Fruit fly (Drosophila melanogaster) whole organism, embryonic: ENCODE measurements around the gene CG42536.

ENCODE experiments used
- Ada2b ChIP-seq: fragments of 200-800 bp; sonication (Bioruptor generic); IDR thresholded peaks from 2 replicates; pipeline ENCODE4 v1.3.6; 2022; ENCODE audit warnings: missing biosample characterization, missing genetic modification characterization
- Atf6 ChIP-seq: fragments of 200-800 bp; sonication (Bioruptor generic); IDR thresholded peaks from 2 replicates; pipeline ENCODE4 v1.3.6; 2022; ENCODE audit warnings: missing biosample characterization, missing genetic modification characterization
- CG11085 ChIP-seq: fragments of 200-800 bp; sonication (Bioruptor generic); IDR thresholded peaks from 2 replicates; pipeline ENCODE4 v1.3.6; 2022; ENCODE audit warnings: missing biosample characterization, missing genetic modification characterization
- CG11398 ChIP-seq: fragments of 200-800 bp; sonication (Bioruptor generic); optimal IDR thresholded peaks from 2 replicates; lab custom pipeline; 2016; ENCODE audit warnings: missing biosample characterization, missing genetic modification characterization
- CG11456 ChIP-seq: fragments of 200-800 bp; sonication (Bioruptor generic); IDR thresholded peaks from 3 replicates; pipeline ENCODE4 v1.3.6; 2022; ENCODE audit warnings: missing biosample characterization, missing genetic modification characterization
- CG13424 ChIP-seq: fragments of 200-800 bp; sonication (Bioruptor generic); optimal IDR thresholded peaks from 2 replicates; lab custom pipeline; 2019; ENCODE audit warnings: missing biosample characterization, mild to moderate bottlenecking, missing genetic modification characterization, moderate library complexity
- CG14710 ChIP-seq: fragments of 200-800 bp; sonication (Bioruptor generic); optimal IDR thresholded peaks from 3 replicates; lab custom pipeline; 2019; ENCODE audit warnings: missing biosample characterization, mild to moderate bottlenecking, missing genetic modification characterization, moderate library complexity
- CG1602 ChIP-seq: fragments of 200-800 bp; sonication (Bioruptor generic); optimal IDR thresholded peaks from 3 replicates; lab custom pipeline; 2016; ENCODE audit warnings: missing biosample characterization, missing genetic modification characterization
- CG1603 ChIP-seq: fragments of 200-800 bp; sonication (Bioruptor generic); optimal IDR thresholded peaks from 2 replicates; lab custom pipeline; 2019; ENCODE audit warnings: missing biosample characterization, mild to moderate bottlenecking, missing genetic modification characterization, moderate library complexity
- CG17385 ChIP-seq: fragments of 200-800 bp; sonication (Bioruptor generic); optimal IDR thresholded peaks from 3 replicates; lab custom pipeline; 2018; ENCODE audit warnings: missing biosample characterization, mild to moderate bottlenecking, missing genetic modification characterization
- CG18262 ChIP-seq: fragments of 200-800 bp; optimal IDR thresholded peaks from 3 replicates; lab custom pipeline; 2019; ENCODE audit warnings: missing biosample characterization, mild to moderate bottlenecking, missing genetic modification characterization, moderate library complexity
- CG2202 ChIP-seq: fragments of 200-800 bp; sonication (Bioruptor generic); optimal IDR thresholded peaks from 2 replicates; lab custom pipeline; 2018; ENCODE audit warnings: missing biosample characterization, mild to moderate bottlenecking, missing genetic modification characterization
- CG31365 ChIP-seq: fragments of 200-800 bp; sonication (Bioruptor generic); optimal IDR thresholded peaks from 2 replicates; lab custom pipeline; 2018; ENCODE audit warnings: missing biosample characterization, mild to moderate bottlenecking, missing genetic modification characterization
- CG31441 ChIP-seq: fragments of 200-800 bp; sonication (Bioruptor generic); IDR thresholded peaks from 2 replicates; pipeline ENCODE4 v1.3.6; 2022; ENCODE audit warnings: missing biosample characterization, missing genetic modification characterization
- CG32532 ChIP-seq: fragments of 200-800 bp; sonication (Bioruptor generic); IDR thresholded peaks from 2 replicates; pipeline ENCODE4 v1.3.6; 2022; ENCODE audit warnings: missing biosample characterization, missing genetic modification characterization
- CG32772 ChIP-seq: fragments of 200-800 bp; sonication (Bioruptor generic); IDR thresholded peaks from 2 replicates; pipeline ENCODE4 v1.3.6; 2022; ENCODE audit warnings: missing biosample characterization, missing genetic modification characterization
- CG3838 ChIP-seq: fragments of 200-800 bp; sonication (Bioruptor generic); optimal IDR thresholded peaks from 3 replicates; lab custom pipeline; 2016; ENCODE audit warnings: missing biosample characterization, missing genetic modification characterization
- CG5953 ChIP-seq: fragments of 200-800 bp; sonication (Bioruptor generic); IDR thresholded peaks from 2 replicates; pipeline ENCODE4 v1.3.6; 2022; ENCODE audit warnings: missing biosample characterization, missing genetic modification characterization
- CG6175 ChIP-seq: fragments of 200-800 bp; sonication (Bioruptor generic); IDR thresholded peaks from 3 replicates; pipeline ENCODE4 v1.3.6; 2022; ENCODE audit warnings: missing biosample characterization, missing genetic modification characterization
- CG6254 ChIP-seq: fragments of 200-800 bp; sonication (Bioruptor generic); optimal IDR thresholded peaks from 3 replicates; lab custom pipeline; 2017; ENCODE audit warnings: mild to moderate bottlenecking, missing biosample characterization, missing genetic modification reagents, missing genetic modification characterization
- CG6272 ChIP-seq: fragments of 200-800 bp; sonication (Bioruptor generic); IDR thresholded peaks from 2 replicates; pipeline ENCODE4 v1.3.6; 2022; ENCODE audit warnings: missing biosample characterization, missing genetic modification characterization
- CG6813 ChIP-seq: fragments of 200-800 bp; sonication (Bioruptor generic); optimal IDR thresholded peaks from 2 replicates; lab custom pipeline; 2017; ENCODE audit warnings: missing biosample characterization, missing genetic modification characterization, mild to moderate bottlenecking, moderate library complexity, missing genetic modification reagents
- CG7928 ChIP-seq: fragments of 200-800 bp; sonication (Bioruptor generic); optimal IDR thresholded peaks from 2 replicates; lab custom pipeline; 2017; ENCODE audit warnings: missing biosample characterization, mild to moderate bottlenecking, missing genetic modification characterization
- CG8281 ChIP-seq: fragments of 200-800 bp; sonication (Bioruptor generic); optimal IDR thresholded peaks from 2 replicates; lab custom pipeline; 2018; ENCODE audit warnings: missing biosample characterization, mild to moderate bottlenecking, missing genetic modification characterization, moderate library complexity
- CG9932 ChIP-seq: fragments of 200-800 bp; sonication (Bioruptor generic); IDR thresholded peaks from 2 replicates; pipeline ENCODE4 v1.3.6; 2022; ENCODE audit warnings: missing biosample characterization, missing genetic modification characterization
- Fer1 ChIP-seq: fragments of 200-800 bp; sonication (Bioruptor generic); optimal IDR thresholded peaks from 2 replicates; lab custom pipeline; 2017; ENCODE audit warnings: missing biosample characterization, mild to moderate bottlenecking, missing genetic modification characterization
- Fer3 ChIP-seq: fragments of 200-800 bp; sonication (Bioruptor generic); optimal IDR thresholded peaks from 2 replicates; lab custom pipeline; 2018; ENCODE audit warnings: missing biosample characterization, mild to moderate bottlenecking, missing genetic modification characterization, moderate library complexity
- HmgZ ChIP-seq: fragments of 200-800 bp; sonication (Bioruptor generic); optimal IDR thresholded peaks from 2 replicates; lab custom pipeline; 2018; ENCODE audit warnings: missing biosample characterization, mild to moderate bottlenecking, missing genetic modification characterization
- Hr3 ChIP-seq: fragments of 200-800 bp; sonication (Bioruptor generic); optimal IDR thresholded peaks from 3 replicates; lab custom pipeline; 2016; ENCODE audit warnings: missing biosample characterization, missing genetic modification characterization
- NfI ChIP-seq: fragments of 200-800 bp; sonication (Bioruptor generic); optimal IDR thresholded peaks from 3 replicates; lab custom pipeline; 2018; ENCODE audit warnings: missing biosample characterization, mild to moderate bottlenecking, missing genetic modification characterization, moderate library complexity
- Sin3A ChIP-seq: fragments of >200 bp; optimal IDR thresholded peaks from 2 replicates; lab custom pipeline; 2018
- Spps ChIP-seq: fragments of 200-800 bp; sonication (Bioruptor generic); optimal IDR thresholded peaks from 2 replicates; lab custom pipeline; 2018; ENCODE audit warnings: missing biosample characterization, mild to moderate bottlenecking, missing genetic modification characterization
- cad ChIP-seq: fragments of >200 bp; optimal IDR thresholded peaks from 2 replicates; lab custom pipeline; 2017; ENCODE audit warnings: missing biosample characterization, missing genetic modification characterization
- cg ChIP-seq: fragments of 200-800 bp; sonication (Bioruptor generic); optimal IDR thresholded peaks from 3 replicates; lab custom pipeline; 2019; ENCODE audit warnings: missing biosample characterization, mild to moderate bottlenecking, missing genetic modification characterization, moderate library complexity
- chm ChIP-seq: fragments of 200-800 bp; sonication (Bioruptor generic); IDR thresholded peaks from 2 replicates; pipeline ENCODE4 v1.3.6; 2022; ENCODE audit warnings: missing biosample characterization, missing genetic modification characterization
- disco-r ChIP-seq: fragments of 200-800 bp; sonication (Bioruptor generic); optimal IDR thresholded peaks from 2 replicates; lab custom pipeline; 2016; ENCODE audit warnings: missing biosample characterization, missing genetic modification characterization
- dpn ChIP-seq, 2 experiments: fragments of 200-800 bp; sonication (Bioruptor generic); optimal IDR thresholded peaks; 3 replicates each; lab custom pipeline; 2016; ENCODE audit warnings: missing biosample characterization in 2 of 2, missing genetic modification characterization in 2 of 2
- ems ChIP-seq: fragments of 200-800 bp; sonication (Bioruptor generic); optimal IDR thresholded peaks from 3 replicates; lab custom pipeline; 2016; ENCODE audit warnings: missing biosample characterization, missing genetic modification characterization
- gfzf ChIP-seq: fragments of 200-800 bp; sonication (Bioruptor generic); optimal IDR thresholded peaks from 2 replicates; lab custom pipeline; 2016; ENCODE audit warnings: missing biosample characterization, mild to moderate bottlenecking, missing genetic modification characterization, moderate library complexity
- gro ChIP-seq: fragments of 200-800 bp; sonication (Bioruptor generic); optimal IDR thresholded peaks from 2 replicates; lab custom pipeline; 2016; ENCODE audit warnings: missing biosample characterization, missing genetic modification characterization
- lab ChIP-seq: fragments of 200-800 bp; sonication (Bioruptor generic); optimal IDR thresholded peaks from 3 replicates; lab custom pipeline; 2017; ENCODE audit warnings: missing biosample characterization, missing genetic modification characterization, mild to moderate bottlenecking, moderate library complexity, missing genetic modification reagents
- prd ChIP-seq, 3 experiments: fragments of >200 bp in 2 of 3; fragments of 200-800 bp in 1 of 3; sonication (Bioruptor generic) in 1 of 3; optimal IDR thresholded peaks in 2 of 3; IDR thresholded peaks in 1 of 3; 2 replicates in 2 of 3; 3 replicates in 1 of 3; pipeline versions ENCODE4 v1.3.6 to Lab custom; 2017 to 2022; ENCODE audit warnings: missing biosample characterization in 1 of 3, missing genetic modification characterization in 1 of 3
- pzg ChIP-seq: fragments of 200-800 bp; sonication (Bioruptor generic); optimal IDR thresholded peaks from 3 replicates; lab custom pipeline; 2018; ENCODE audit warnings: missing biosample characterization, mild to moderate bottlenecking, missing genetic modification characterization, moderate library complexity
- sc ChIP-seq, 3 experiments: fragments of >200 bp in 2 of 3; fragments of 200-800 bp in 1 of 3; sonication (Bioruptor generic) in 1 of 3; optimal IDR thresholded peaks; 2 replicates in 2 of 3; 3 replicates in 1 of 3; lab custom pipeline; 2017; ENCODE audit warnings: mild to moderate bottlenecking in 1 of 3, missing biosample characterization in 1 of 3, missing genetic modification characterization in 1 of 3, missing genetic modification reagents in 1 of 3
- sd ChIP-seq: fragments of 200-800 bp; sonication (Bioruptor generic); optimal IDR thresholded peaks from 3 replicates; lab custom pipeline; 2018; ENCODE audit warnings: missing biosample characterization, mild to moderate bottlenecking, missing genetic modification characterization, moderate library complexity
- sisA ChIP-seq: fragments of 200-800 bp; sonication (Bioruptor generic); IDR thresholded peaks from 2 replicates; pipeline ENCODE4 v1.3.6; 2022; ENCODE audit warnings: missing biosample characterization, missing genetic modification characterization
- tap ChIP-seq: fragments of 200-800 bp; optimal IDR thresholded peaks from 3 replicates; lab custom pipeline; 2019; ENCODE audit warnings: missing biosample characterization, mild to moderate bottlenecking, missing genetic modification characterization, moderate library complexity
- unpg ChIP-seq: fragments of 200-800 bp; sonication (Bioruptor generic); optimal IDR thresholded peaks from 3 replicates; lab custom pipeline; 2018; ENCODE audit warnings: missing biosample characterization, mild to moderate bottlenecking, missing genetic modification characterization, moderate library complexity
- yki ChIP-seq: fragments of >200 bp; optimal IDR thresholded peaks from 3 replicates; lab custom pipeline; 2018

CG42536 gene

dm6 chr3L:10665433-10666150, 35.7 kb upstream of the CG42536 start (continued):
- TF ChIP-seq sc (optimal IDR thresholded peaks at IDR 0.05; lab: Kevin White, UChicago) (no peak), sc (GFP tag; optimal IDR thresholded peaks at IDR 0.05; lab: Kevin White, UChicago) (peak; percentile 95), CG1603 (tag; lab: Kevin White, UChicago) (peak; percentile 91), Atf6 (GFP tag; lab: Robert Waterston, UW) (peak; percentile 92), CG6175 (GFP tag; lab: Robert Waterston, UW) (peak; percentile 77; the same call in 2 of the 3 replicates), CG5953 (GFP tag; lab: Robert Waterston, UW) (peak; percentile 65), Ada2b (GFP tag; lab: Robert Waterston, UW) (peak; percentile 84), CG9932 (GFP tag; lab: Robert Waterston, UW) (peak; percentile 79), NfI (peak; percentile 97), prd (optimal IDR thresholded peaks at IDR 0.05; lab: Kevin White, UChicago) (no peak), prd (GFP tag; IDR thresholded peaks at IDR 0.05; lab: Robert Waterston, UW) (peak; percentile 94), gro (GFP tag; lab: Kevin White, UChicago) (peak; percentile 81), Spps (tag; lab: Kevin White, UChicago) (peak; percentile 97), CG11085 (GFP tag; lab: Robert Waterston, UW) (no peak; the same call in none of the 2 replicates), cg (GFP tag; lab: Kevin White, UChicago) (peak; percentile 94), sisA (GFP tag; lab: Robert Waterston, UW) (peak; percentile 92), Fer3 (tag; lab: Kevin White, UChicago) (peak; percentile 95), HmgZ (peak; percentile 97), dpn (GFP tag; optimal IDR thresholded peaks at IDR 0.05; lab: Kevin White, UChicago) (peak; percentile 86 to 95), Fer1 (GFP tag; lab: Kevin White, UChicago) (peak; percentile 97), CG31365 (tag; lab: Kevin White, UChicago) (peak; percentile 80), yki (peak; percentile 58), lab (GFP tag; lab: Kevin White, UChicago) (peak; percentile 96), disco-r (GFP tag; lab: Kevin White, UChicago) (peak; percentile 75), Sin3A (lab: Kevin White, UChicago) (no peak), CG32772 (GFP tag; lab: Robert Waterston, UW) (peak; percentile 90), cad (GFP tag; lab: Kevin White, UChicago) (no peak), CG2202 (tag; lab: Kevin White, UChicago) (peak; percentile 96), CG6272 (GFP tag; lab: Robert Waterston, UW) (peak; percentile 74), CG11398 (GFP tag; lab: Kevin White, UChicago) (peak; percentile 66), ems (peak; percentile 95), unpg (GFP tag; lab: Kevin White, UChicago) (peak; percentile 97), CG3838 (GFP tag; lab: Kevin White, UChicago) (peak; percentile 76), CG32532 (GFP tag; lab: Robert Waterston, UW) (peak; percentile 91), CG17385 (GFP tag; lab: Kevin White, UChicago) (peak; percentile 96), CG13424 (tag; lab: Kevin White, UChicago) (peak; percentile 99), CG1602 (GFP tag; lab: Kevin White, UChicago) (peak; percentile 96), chm (GFP tag; lab: Robert Waterston, UW) (peak; percentile 88), CG11456 (GFP tag; lab: Robert Waterston, UW) (peak; percentile 81), CG18262 (tag; lab: Kevin White, UChicago) (peak; percentile 100), Hr3 (GFP tag; lab: Kevin White, UChicago) (peak; percentile 96), CG14710 (tag; lab: Kevin White, UChicago) (peak; percentile 98), gfzf (GFP tag; lab: Kevin White, UChicago) (no peak), sd (peak; percentile 89), CG6813 (GFP tag; lab: Kevin White, UChicago) (peak; percentile 98), tap (tag; lab: Kevin White, UChicago) (peak; percentile 98), CG8281 (tag; lab: Kevin White, UChicago) (peak; percentile 90), pzg (no peak), CG6254 (GFP tag; lab: Kevin White, UChicago) (peak; percentile 95), CG31441 (GFP tag; lab: Robert Waterston, UW) (peak; percentile 97), CG7928 (GFP tag; lab: Kevin White, UChicago) (peak; percentile 75)
